Fruit fly (Drosophila melanogaster): ENCODE results near the gene can.

Gene can

dm6 chr3L:10306304-10306908 is 39.5 kb upstream of the can start:
- no peak for TF ChIP-seq D1 (tag; optimal IDR thresholded peaks at IDR 0.05)
- TF ChIP-seq CG10348 (GFP tag; IDR thresholded peaks at IDR 0.05), result no peak
- TF ChIP-seq CG14655 (GFP tag; optimal IDR thresholded peaks at IDR 0.05), result peak; percentile 1
- TF ChIP-seq CG4496 (GFP tag; IDR thresholded peaks at IDR 0.05), result 0 out of 3 replicates have a peak, but pooled peaks have one; percentile 11
- no peak for TF ChIP-seq Ets98B (GFP tag; IDR thresholded peaks at IDR 0.05)
- no peak for TF ChIP-seq CG8301 (tag; optimal IDR thresholded peaks at IDR 0.05)

- no peak for TF ChIP-seq Pif1B (GFP tag; optimal IDR thresholded peaks at IDR 0.05)
Observed at dm6 chr3L:10301749-10302148, 34.8 kb upstream of the can start.

dm6 chr3L:10299182-10299581 is 32.3 kb upstream of the can start:
- no peak for TF ChIP-seq fd96Ca (GFP tag; IDR thresholded peaks at IDR 0.05)

DNA sequence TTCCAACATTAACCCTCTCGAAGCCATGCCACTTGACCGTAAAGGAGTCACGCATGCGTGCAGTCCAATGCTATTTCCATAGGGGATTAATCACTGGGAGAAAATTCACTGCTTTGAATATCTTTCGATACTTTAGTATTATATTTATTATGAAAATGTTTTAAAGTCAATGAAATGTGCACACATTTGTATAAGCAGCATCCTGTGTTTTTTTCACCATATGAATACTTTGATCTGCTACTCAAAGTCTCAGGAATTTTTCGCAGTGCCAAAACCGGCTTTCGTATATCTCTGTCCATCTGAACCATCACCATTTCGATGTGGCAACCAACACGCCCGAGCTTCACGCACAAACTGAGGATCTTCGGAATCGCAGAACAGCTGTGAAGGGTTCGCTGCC is 29.3 kb upstream of the can start:
- TF ChIP-seq CG34367 (tag; optimal IDR thresholded peaks at IDR 0.05), result peak; percentile 12
- peak; percentile 18 for TF ChIP-seq CG17806 (tag; optimal IDR thresholded peaks at IDR 0.05)
- TF ChIP-seq CG15710 (tag; optimal IDR thresholded peaks at IDR 0.05), result peak; percentile 15
- TF ChIP-seq Pif1B (GFP tag; optimal IDR thresholded peaks at IDR 0.05), result no peak
- no peak for TF ChIP-seq Snoo (tag; optimal IDR thresholded peaks at IDR 0.05)

DNA sequence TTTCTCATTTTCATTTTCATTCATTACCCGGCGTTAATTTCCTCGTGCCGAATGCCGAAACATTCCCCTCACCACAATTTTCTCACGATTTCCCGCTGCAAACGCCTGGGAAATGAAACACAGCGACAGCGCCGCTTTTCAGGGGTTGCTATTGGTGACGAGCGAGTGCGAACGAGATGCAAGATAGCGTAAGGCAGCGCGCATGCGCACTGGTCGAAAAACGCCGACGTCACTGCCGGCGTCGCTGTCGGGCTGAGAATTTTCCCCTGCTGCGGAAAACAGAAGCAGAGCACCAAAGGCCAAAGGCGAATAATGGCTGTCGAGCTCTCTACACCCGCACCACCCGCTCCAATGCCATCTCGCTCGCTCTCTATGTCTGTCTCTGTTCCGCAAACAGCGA is 22.4 kb upstream of the can start:
- TF ChIP-seq Ets98B (GFP tag; IDR thresholded peaks at IDR 0.05) (no peak), CG4496 (GFP tag; IDR thresholded peaks at IDR 0.05) (no peak), D1 (tag; optimal IDR thresholded peaks at IDR 0.05) (no peak), CG32121 (GFP tag; IDR thresholded peaks at IDR 0.05) (no peak), CG34367 (tag; optimal IDR thresholded peaks at IDR 0.05) (no peak), CG10348 (GFP tag; IDR thresholded peaks at IDR 0.05) (no peak)

DNA sequence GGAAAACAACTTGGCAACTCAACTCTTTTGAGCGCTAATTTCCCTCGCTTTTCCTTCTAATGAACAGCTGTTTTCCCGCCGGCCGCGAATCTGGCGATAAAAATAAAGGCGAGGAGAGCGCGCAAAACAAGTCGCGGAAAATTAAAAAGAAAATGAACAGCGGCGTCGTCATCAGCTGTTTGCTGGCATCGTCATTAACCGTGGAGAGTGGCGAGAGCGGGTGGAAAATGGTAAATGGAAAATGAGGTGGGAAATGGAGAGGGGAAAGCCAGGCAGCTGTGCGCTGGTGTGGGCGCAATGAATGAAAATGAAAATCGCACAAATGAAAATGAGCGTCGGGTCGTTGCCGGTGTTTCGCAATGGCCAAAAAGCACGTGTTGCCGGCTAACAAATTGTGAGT is 21.2 kb upstream of the can start:
- TF ChIP-seq rn (GFP tag; IDR thresholded peaks at IDR 0.05), result no peak
- TF ChIP-seq Pif1A (GFP tag; optimal IDR thresholded peaks at IDR 0.05), result no peak
- no peak for TF ChIP-seq CG12605 (GFP tag; IDR thresholded peaks at IDR 0.05)
- TF ChIP-seq gl (tag; optimal IDR thresholded peaks at IDR 0.05), result no peak
- no peak for TF ChIP-seq D1 (tag; optimal IDR thresholded peaks at IDR 0.05)
- no peak for TF ChIP-seq CG32121 (GFP tag; IDR thresholded peaks at IDR 0.05)
- no peak for TF ChIP-seq fd96Ca (GFP tag; IDR thresholded peaks at IDR 0.05)
- no peak for TF ChIP-seq CG4496 (GFP tag; IDR thresholded peaks at IDR 0.05)
- TF ChIP-seq Pif1B (GFP tag; optimal IDR thresholded peaks at IDR 0.05), result no peak
- no peak for TF ChIP-seq Ets98B (GFP tag; IDR thresholded peaks at IDR 0.05)
- no peak for TF ChIP-seq Snoo (tag; optimal IDR thresholded peaks at IDR 0.05)
- no peak for TF ChIP-seq CG17806 (tag; optimal IDR thresholded peaks at IDR 0.05)
- TF ChIP-seq EcR (GFP tag; optimal IDR thresholded peaks at IDR 0.05), result no peak
- TF ChIP-seq CG34367 (tag; optimal IDR thresholded peaks at IDR 0.05), result no peak
- TF ChIP-seq CG8159 (tag; optimal IDR thresholded peaks at IDR 0.05), result no peak
- no peak for TF ChIP-seq CG15710 (tag; optimal IDR thresholded peaks at IDR 0.05)

- no peak for TF ChIP-seq CG13204 (GFP tag; optimal IDR thresholded peaks at IDR 0.05)
- no peak for TF ChIP-seq D1 (tag; optimal IDR thresholded peaks at IDR 0.05)
- no peak for TF ChIP-seq Pif1A (GFP tag; optimal IDR thresholded peaks at IDR 0.05)
- no peak for TF ChIP-seq CG9948 (tag; optimal IDR thresholded peaks at IDR 0.05)
Observed at dm6 chr3L:10284869-10285268, 18.0 kb upstream of the can start.

dm6 chr3L:10283946-10284345 is 17.0 kb upstream of the can start:
- TF ChIP-seq CG15710 (tag; optimal IDR thresholded peaks at IDR 0.05) (peak; percentile 7), CG8301 (tag; optimal IDR thresholded peaks at IDR 0.05) (no peak), Snoo (tag; optimal IDR thresholded peaks at IDR 0.05) (no peak), gl (tag; optimal IDR thresholded peaks at IDR 0.05) (no peak), D1 (tag; optimal IDR thresholded peaks at IDR 0.05) (no peak), EcR (GFP tag; optimal IDR thresholded peaks at IDR 0.05) (no peak), Pif1A (GFP tag; optimal IDR thresholded peaks at IDR 0.05) (no peak), CG17806 (tag; optimal IDR thresholded peaks at IDR 0.05) (no peak), CG12605 (GFP tag; IDR thresholded peaks at IDR 0.05) (no peak), CG4496 (GFP tag; IDR thresholded peaks at IDR 0.05) (no peak), Pif1B (GFP tag; optimal IDR thresholded peaks at IDR 0.05) (no peak), CG32121 (GFP tag; IDR thresholded peaks at IDR 0.05) (no peak), CG34367 (tag; optimal IDR thresholded peaks at IDR 0.05) (no peak), CG8159 (tag; optimal IDR thresholded peaks at IDR 0.05) (peak; percentile 51)
